Fruit fly (Drosophila melanogaster) whole organism, embryonic: ENCODE measurements around the gene hry.
A peak's percentile ranks its signal among the peaks of the same experiment; 100 is the strongest.

ENCODE experiments used
- Bteb2 ChIP-seq: fragments of 200-800 bp; sonication (Bioruptor generic); optimal IDR thresholded peaks from 2 replicates; lab custom pipeline; 2016; ENCODE audit warnings: missing biosample characterization, missing genetic modification characterization
- CG10267 ChIP-seq: fragments of 200-800 bp; sonication (Bioruptor generic); optimal IDR thresholded peaks from 2 replicates; lab custom pipeline; 2018; ENCODE audit warnings: missing biosample characterization, mild to moderate bottlenecking, missing genetic modification characterization, moderate library complexity
- CG10431 ChIP-seq: fragments of 200-800 bp; sonication (Bioruptor generic); optimal IDR thresholded peaks from 3 replicates; lab custom pipeline; 2018; ENCODE audit warnings: missing biosample characterization, mild to moderate bottlenecking, missing genetic modification characterization
- CG11398 ChIP-seq: fragments of 200-800 bp; sonication (Bioruptor generic); optimal IDR thresholded peaks from 2 replicates; lab custom pipeline; 2016; ENCODE audit warnings: missing biosample characterization, missing genetic modification characterization
- CG11560 ChIP-seq: fragments of 200-800 bp; sonication (Bioruptor generic); IDR thresholded peaks from 3 replicates; pipeline ENCODE4 v1.3.6; 2022; ENCODE audit warnings: missing biosample characterization, missing genetic modification characterization
- CG11723 ChIP-seq: fragments of 200-800 bp; sonication (Bioruptor generic); optimal IDR thresholded peaks from 2 replicates; lab custom pipeline; 2017; ENCODE audit warnings: missing biosample characterization, mild to moderate bottlenecking, missing genetic modification characterization
- CG12299 ChIP-seq: fragments of 200-800 bp; sonication (Bioruptor generic); optimal IDR thresholded peaks from 2 replicates; lab custom pipeline; 2018; ENCODE audit warnings: missing biosample characterization, mild to moderate bottlenecking, missing genetic modification characterization
- CG12942 ChIP-seq: fragments of 200-800 bp; sonication (Bioruptor generic); optimal IDR thresholded peaks from 3 replicates; lab custom pipeline; 2016; ENCODE audit warnings: missing biosample characterization, missing genetic modification characterization
- CG14441 ChIP-seq: fragments of 200-800 bp; sonication (Bioruptor generic); IDR thresholded peaks from 2 replicates; pipeline ENCODE4 v1.3.6; 2022; ENCODE audit warnings: missing biosample characterization, missing genetic modification characterization
- CG15011 ChIP-seq: fragments of 200-800 bp; sonication (Bioruptor generic); optimal IDR thresholded peaks from 3 replicates; lab custom pipeline; 2018; ENCODE audit warnings: missing biosample characterization, mild to moderate bottlenecking, missing genetic modification characterization
- CG1602 ChIP-seq: fragments of 200-800 bp; sonication (Bioruptor generic); optimal IDR thresholded peaks from 3 replicates; lab custom pipeline; 2016; ENCODE audit warnings: missing biosample characterization, missing genetic modification characterization
- CG17802 ChIP-seq: fragments of 200-800 bp; sonication (Bioruptor generic); optimal IDR thresholded peaks from 2 replicates; lab custom pipeline; 2018; ENCODE audit warnings: missing biosample characterization, mild to moderate bottlenecking, missing genetic modification characterization, moderate library complexity
- CG3995 ChIP-seq: fragments of 200-800 bp; sonication (Bioruptor generic); optimal IDR thresholded peaks from 3 replicates; lab custom pipeline; 2016; ENCODE audit warnings: missing biosample characterization, missing genetic modification characterization
- CG7556 ChIP-seq: fragments of 200-800 bp; sonication (Bioruptor generic); optimal IDR thresholded peaks from 2 replicates; lab custom pipeline; 2017; ENCODE audit warnings: missing biosample characterization, mild to moderate bottlenecking, missing genetic modification characterization
- CG8359 ChIP-seq: fragments of 200-800 bp; sonication (Bioruptor generic); optimal IDR thresholded peaks from 2 replicates; lab custom pipeline; 2017; ENCODE audit warnings: missing biosample characterization, mild to moderate bottlenecking, missing genetic modification characterization, borderline replicate concordance
- CG9215 ChIP-seq: fragments of 200-800 bp; sonication (Bioruptor generic); IDR thresholded peaks from 2 replicates; pipeline ENCODE4 v1.3.6; 2022; ENCODE audit warnings: missing biosample characterization, missing genetic modification characterization
- CG9437 ChIP-seq: fragments of 200-800 bp; sonication (Bioruptor generic); optimal IDR thresholded peaks from 2 replicates; lab custom pipeline; 2018; ENCODE audit warnings: missing biosample characterization, mild to moderate bottlenecking, missing genetic modification characterization
- CG9932 ChIP-seq: fragments of 200-800 bp; sonication (Bioruptor generic); IDR thresholded peaks from 2 replicates; pipeline ENCODE4 v1.3.6; 2022; ENCODE audit warnings: missing biosample characterization, missing genetic modification characterization
- CHES-1-like ChIP-seq: fragments of 200-800 bp; sonication (Bioruptor generic); optimal IDR thresholded peaks from 2 replicates; lab custom pipeline; 2016; ENCODE audit warnings: missing biosample characterization, missing genetic modification characterization
- Chrac-16 ChIP-seq: fragments of 200-800 bp; sonication (Bioruptor generic); optimal IDR thresholded peaks from 3 replicates; lab custom pipeline; 2016; ENCODE audit warnings: missing biosample characterization, missing genetic modification characterization
- Deaf1 ChIP-seq: fragments of 200-800 bp; optimal IDR thresholded peaks from 3 replicates; lab custom pipeline; 2019; ENCODE audit warnings: missing biosample characterization, mild to moderate bottlenecking, missing genetic modification characterization, moderate library complexity
- Dip3 ChIP-seq: fragments of 200-800 bp; sonication (Bioruptor generic); optimal IDR thresholded peaks from 3 replicates; lab custom pipeline; 2016; ENCODE audit warnings: missing biosample characterization, missing genetic modification characterization
- Drgx ChIP-seq: fragments of 200-800 bp; sonication (Bioruptor generic); IDR thresholded peaks from 2 replicates; pipeline ENCODE4 v1.3.6; 2022; ENCODE audit warnings: missing biosample characterization, missing genetic modification characterization
- MBD-R2 ChIP-seq: fragments of 200-800 bp; sonication (Bioruptor generic); IDR thresholded peaks from 2 replicates; pipeline ENCODE4 v1.3.6; 2022; ENCODE audit warnings: missing biosample characterization, missing genetic modification characterization
- Mrtf ChIP-seq: fragments of 200-800 bp; sonication (Bioruptor generic); IDR thresholded peaks from 3 replicates; pipeline ENCODE4 v1.3.6; 2022; ENCODE audit warnings: missing biosample characterization, missing genetic modification characterization
- NC2α ChIP-seq: fragments of 200-800 bp; sonication (Bioruptor generic); optimal IDR thresholded peaks from 2 replicates; lab custom pipeline; 2016; ENCODE audit warnings: missing biosample characterization, missing genetic modification characterization
- Ravus ChIP-seq: fragments of 200-800 bp; sonication (Bioruptor generic); IDR thresholded peaks from 2 replicates; pipeline ENCODE4 v1.3.6; 2022; ENCODE audit warnings: missing biosample characterization, missing genetic modification characterization
- Tbp ChIP-seq: fragments of >200 bp; optimal IDR thresholded peaks from 2 replicates; lab custom pipeline; 2018; ENCODE audit warnings: missing biosample characterization, missing genetic modification characterization
- Xbp1 ChIP-seq: fragments of 200-800 bp; sonication (Bioruptor generic); optimal IDR thresholded peaks from 3 replicates; lab custom pipeline; 2016; ENCODE audit warnings: missing biosample characterization, mild to moderate bottlenecking, missing genetic modification characterization
- amos ChIP-seq: fragments of 200-800 bp; sonication (Bioruptor generic); IDR thresholded peaks from 2 replicates; pipeline ENCODE4 v1.3.6; 2022; ENCODE audit warnings: missing biosample characterization, missing genetic modification characterization; ENCODE audit not compliant: partially characterized antibody
- cad ChIP-seq: fragments of >200 bp; optimal IDR thresholded peaks from 2 replicates; lab custom pipeline; 2017; ENCODE audit warnings: missing biosample characterization, missing genetic modification characterization
- caup ChIP-seq: fragments of 200-800 bp; sonication (Bioruptor generic); optimal IDR thresholded peaks from 3 replicates; lab custom pipeline; 2017; ENCODE audit warnings: missing biosample characterization, mild to moderate bottlenecking, missing genetic modification characterization, moderate library complexity; ENCODE audit not compliant: severe bottlenecking
- crc ChIP-seq: fragments of 200-800 bp; sonication (Bioruptor generic); optimal IDR thresholded peaks from 2 replicates; lab custom pipeline; 2016; ENCODE audit warnings: missing biosample characterization, missing genetic modification characterization
- emc ChIP-seq: fragments of 200-800 bp; sonication (Bioruptor generic); optimal IDR thresholded peaks from 2 replicates; lab custom pipeline; 2016; ENCODE audit warnings: missing biosample characterization, missing genetic modification characterization
- en ChIP-seq: fragments of 200-800 bp; sonication (Bioruptor generic); optimal IDR thresholded peaks from 2 replicates; lab custom pipeline; 2016; ENCODE audit warnings: missing biosample characterization, missing genetic modification characterization
- ewg ChIP-seq: fragments of 200-800 bp; sonication (Bioruptor generic); optimal IDR thresholded peaks from 3 replicates; lab custom pipeline; 2017; ENCODE audit warnings: mild to moderate bottlenecking, missing biosample characterization, missing genetic modification reagents, missing genetic modification characterization
- gcm ChIP-seq: fragments of 200-800 bp; sonication (Bioruptor generic); optimal IDR thresholded peaks from 2 replicates; lab custom pipeline; 2019; ENCODE audit warnings: missing biosample characterization, mild to moderate bottlenecking, missing genetic modification characterization, moderate library complexity
- gcm2 ChIP-seq: fragments of 200-800 bp; sonication (Bioruptor generic); optimal IDR thresholded peaks from 2 replicates; lab custom pipeline; 2016; ENCODE audit warnings: missing biosample characterization, missing genetic modification characterization
- grau ChIP-seq: fragments of 200-800 bp; optimal IDR thresholded peaks from 3 replicates; lab custom pipeline; 2019; ENCODE audit warnings: missing biosample characterization, mild to moderate bottlenecking, missing genetic modification characterization, moderate library complexity
- gt ChIP-seq: fragments of 200-800 bp; sonication (Bioruptor generic); IDR thresholded peaks from 2 replicates; pipeline ENCODE4 v1.3.6; 2022; ENCODE audit warnings: missing biosample characterization, missing genetic modification characterization
- nerfin-1 ChIP-seq: fragments of 200-800 bp; sonication (Bioruptor generic); optimal IDR thresholded peaks from 3 replicates; lab custom pipeline; 2019; ENCODE audit warnings: missing biosample characterization, mild to moderate bottlenecking, missing genetic modification characterization, moderate library complexity
- otp ChIP-seq: fragments of 200-800 bp; sonication (Bioruptor generic); IDR thresholded peaks from 3 replicates; pipeline ENCODE4, ENCODE4 v1.3.6; 2022; ENCODE audit warnings: missing biosample characterization, missing genetic modification characterization
- peb ChIP-seq: fragments of 200-800 bp; sonication (Bioruptor generic); IDR thresholded peaks from 2 replicates; pipeline ENCODE4 v1.3.6; 2022; ENCODE audit warnings: missing biosample characterization, missing genetic modification characterization
- pnt ChIP-seq: fragments of 200-800 bp; sonication (Bioruptor generic); optimal IDR thresholded peaks from 3 replicates; lab custom pipeline; 2016; ENCODE audit warnings: missing biosample characterization, missing genetic modification characterization
- psq ChIP-seq: fragments of 200-800 bp; sonication (Bioruptor generic); optimal IDR thresholded peaks from 2 replicates; lab custom pipeline; 2017; ENCODE audit warnings: missing biosample characterization, missing genetic modification characterization
- so ChIP-seq: fragments of 200-800 bp; sonication (Bioruptor generic); IDR thresholded peaks from 3 replicates; pipeline ENCODE4 v1.3.6; 2022; ENCODE audit warnings: missing biosample characterization, missing genetic modification characterization
- stc ChIP-seq: fragments of 200-800 bp; sonication (Bioruptor generic); IDR thresholded peaks from 2 replicates; pipeline ENCODE4 v1.3.6; 2022; ENCODE audit warnings: missing biosample characterization, missing genetic modification characterization
- stwl ChIP-seq: fragments of 200-800 bp; sonication (Bioruptor generic); optimal IDR thresholded peaks from 3 replicates; lab custom pipeline; 2018; ENCODE audit warnings: missing biosample characterization, mild to moderate bottlenecking, missing genetic modification characterization, moderate library complexity
- tap ChIP-seq: fragments of 200-800 bp; optimal IDR thresholded peaks from 3 replicates; lab custom pipeline; 2019; ENCODE audit warnings: missing biosample characterization, mild to moderate bottlenecking, missing genetic modification characterization, moderate library complexity
- vvl ChIP-seq: fragments of 200-800 bp; sonication (Bioruptor generic); IDR thresholded peaks from 2 replicates; pipeline ENCODE4 v1.3.6; 2022; ENCODE audit warnings: missing biosample characterization, missing genetic modification characterization

Gene hry

DNA sequence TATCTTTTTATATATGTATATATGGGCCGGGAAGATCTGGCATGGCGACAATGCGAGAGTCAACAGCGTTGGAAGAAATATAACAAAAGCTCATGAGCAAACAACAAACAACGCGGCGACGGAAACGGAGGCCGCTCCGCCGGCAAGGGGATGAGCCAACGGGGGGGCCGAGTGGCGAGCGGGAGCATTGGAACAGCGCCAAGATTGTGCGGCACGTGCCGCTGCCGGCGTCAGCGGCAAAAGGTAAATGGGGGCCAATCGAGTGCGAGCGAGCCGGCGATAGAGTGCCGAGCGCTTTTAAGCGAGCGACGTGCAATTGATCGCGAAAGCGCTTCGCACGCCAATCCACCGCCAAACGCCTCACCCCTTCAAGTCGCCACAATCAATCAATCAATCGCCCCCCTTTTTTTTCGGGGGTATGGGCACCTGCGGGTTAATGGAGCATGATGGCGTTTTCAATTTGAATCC, 21.0 kb downstream of the hry start (continued):
- TF ChIP-seq Deaf1 (tag; lab: Kevin White, UChicago) (peak; percentile 81), gcm (GFP tag; lab: Kevin White, UChicago) (peak; percentile 60), CG1602 (peak; percentile 18), CG10267 (tag; lab: Kevin White, UChicago) (peak; percentile 1), otp (GFP tag; lab: Robert Waterston, UW) (peak; percentile 63), Xbp1 (GFP tag; lab: Kevin White, UChicago) (peak; percentile 27), Dip3 (GFP tag; lab: Kevin White, UChicago) (no peak), tap (peak; percentile 28), CG9215 (GFP tag; lab: Robert Waterston, UW) (no peak; the same call in 1 of the 2 replicates), CG17802 (peak; percentile 20), CG11560 (tag; lab: Robert Waterston, UW) (no peak), so (GFP tag; lab: Robert Waterston, UW) (peak; percentile 74; the same call in 2 of the 3 replicates), amos (GFP tag; lab: Robert Waterston, UW) (peak; percentile 35; the same call in 1 of the 2 replicates), crc (GFP tag; lab: Kevin White, UChicago) (peak; percentile 7), Mrtf (GFP tag; lab: Robert Waterston, UW) (no peak), gt (GFP tag; lab: Robert Waterston, UW) (no peak), pnt (GFP tag; lab: Kevin White, UChicago) (no peak), CG9932 (GFP tag; lab: Robert Waterston, UW) (peak; percentile 45; the same call in 1 of the 2 replicates), grau (tag; lab: Kevin White, UChicago) (peak; percentile 41), MBD-R2 (peak; percentile 43; the same call in 1 of the 2 replicates), Chrac-16 (GFP tag; lab: Kevin White, UChicago) (peak; percentile 1), peb (peak; percentile 23; the same call in 1 of the 2 replicates), Drgx (GFP tag; lab: Robert Waterston, UW) (0 out of 2 replicates have a peak, but pooled peaks have one; percentile 24), nerfin-1 (tag; lab: Kevin White, UChicago) (peak; percentile 50), NC2α (GFP tag; lab: Kevin White, UChicago) (peak; percentile 15), emc (GFP tag; lab: Kevin White, UChicago) (no peak), cad (GFP tag; lab: Kevin White, UChicago) (no peak), CG8359 (GFP tag; lab: Kevin White, UChicago) (peak; percentile 56), CG11723 (GFP tag; lab: Kevin White, UChicago) (peak; percentile 79), CG10431 (GFP tag; lab: Kevin White, UChicago) (peak; percentile 82), vvl (GFP tag; lab: Robert Waterston, UW) (peak; percentile 59; the same call in 1 of the 2 replicates), CG14441 (GFP tag; lab: Robert Waterston, UW) (peak; percentile 29; the same call in 1 of the 2 replicates), stwl (tag; lab: Kevin White, UChicago) (no peak), CG7556 (peak; percentile 64), CG3995 (GFP tag; lab: Kevin White, UChicago) (peak; percentile 22), CG12299 (tag; lab: Kevin White, UChicago) (peak; percentile 47), psq (peak; percentile 54), Ravus (GFP tag; lab: Robert Waterston, UW) (no peak; the same call in 1 of the 2 replicates), ewg (GFP tag; lab: Kevin White, UChicago) (peak; percentile 45), CG11398 (GFP tag; lab: Kevin White, UChicago) (no peak), gcm2 (GFP tag; lab: Kevin White, UChicago) (no peak), caup (GFP tag; lab: Kevin White, UChicago) (peak; percentile 72), CG12942 (peak; percentile 55), stc (GFP tag; lab: Robert Waterston, UW) (peak; percentile 48; the same call in 1 of the 2 replicates), Tbp (no peak), CHES-1-like (peak; percentile 8), Bteb2 (GFP tag; lab: Kevin White, UChicago) (peak; percentile 19), CG9437 (GFP tag; lab: Kevin White, UChicago) (no peak), CG15011 (GFP tag; lab: Kevin White, UChicago) (peak; percentile 5), en (GFP tag; lab: Kevin White, UChicago) (no peak)
